Worm (Caenorhabditis elegans): ENCODE data around the gene C55B6.7.

DNA sequence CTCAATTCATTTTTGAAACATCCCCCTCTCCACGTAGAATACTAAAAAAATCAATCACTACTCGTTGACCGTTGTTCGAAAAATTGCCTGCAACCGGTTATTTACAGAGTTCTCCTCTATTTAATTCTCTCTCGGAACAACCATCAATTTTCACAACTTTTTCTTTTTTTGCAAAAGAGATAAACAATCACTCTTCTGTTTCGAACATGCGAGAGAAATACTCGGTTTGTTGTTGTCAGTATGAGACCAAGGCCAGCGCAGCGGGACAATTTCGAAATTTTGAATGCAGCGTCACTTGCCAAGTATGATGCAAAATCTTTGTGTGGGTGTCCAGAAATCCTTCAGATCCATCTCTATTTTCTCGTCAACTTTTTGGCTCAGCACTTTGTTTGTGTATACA, 38.5 kb upstream of the C55B6.7 start:
- TF ChIP-seq W03F9.2 (tag; optimal IDR thresholded peaks at IDR 0.05) (no peak), him-1 (tag; optimal IDR thresholded peaks at IDR 0.05) (peak; percentile 6)

Measured in whole organism, L4/young adult.